Fruit fly (Drosophila melanogaster) whole organism, embryonic: ENCODE data around the gene EMC6.

ENCODE experiments used
- Antp ChIP-seq: fragments of 200-800 bp; sonication (Bioruptor generic); optimal IDR thresholded peaks from 3 replicates; lab custom pipeline; 2016; ENCODE audit warnings: missing biosample characterization, missing genetic modification characterization
- Atf6 ChIP-seq: fragments of 200-800 bp; sonication (Bioruptor generic); IDR thresholded peaks from 2 replicates; pipeline ENCODE4 v1.3.6; 2022; ENCODE audit warnings: missing biosample characterization, missing genetic modification characterization
- CG10147 ChIP-seq: fragments of 200-800 bp; sonication (Bioruptor generic); optimal IDR thresholded peaks from 2 replicates; lab custom pipeline; 2019; ENCODE audit warnings: missing biosample characterization, mild to moderate bottlenecking, missing genetic modification characterization, moderate library complexity
- CG10209 ChIP-seq: fragments of 200-800 bp; sonication (Bioruptor generic); optimal IDR thresholded peaks from 3 replicates; lab custom pipeline; 2017; ENCODE audit warnings: missing biosample characterization, mild to moderate bottlenecking, missing genetic modification characterization, missing genetic modification reagents
- CG11504 ChIP-seq: fragments of 200-800 bp; sonication (Bioruptor generic); optimal IDR thresholded peaks from 3 replicates; lab custom pipeline; 2019; ENCODE audit warnings: missing biosample characterization, mild to moderate bottlenecking, missing genetic modification characterization, moderate library complexity
- CG12744 ChIP-seq: fragments of 200-800 bp; sonication (Bioruptor generic); optimal IDR thresholded peaks from 2 replicates; lab custom pipeline; 2016; ENCODE audit warnings: missing biosample characterization, missing genetic modification characterization
- CG1602 ChIP-seq: fragments of 200-800 bp; sonication (Bioruptor generic); optimal IDR thresholded peaks from 3 replicates; lab custom pipeline; 2016; ENCODE audit warnings: missing biosample characterization, missing genetic modification characterization
- CG17186 ChIP-seq: fragments of 200-800 bp; sonication (Bioruptor generic); optimal IDR thresholded peaks from 3 replicates; lab custom pipeline; 2017; ENCODE audit warnings: missing biosample characterization, missing genetic modification reagents, missing genetic modification characterization
- CG17802 ChIP-seq: fragments of 200-800 bp; sonication (Bioruptor generic); optimal IDR thresholded peaks from 2 replicates; lab custom pipeline; 2018; ENCODE audit warnings: missing biosample characterization, mild to moderate bottlenecking, missing genetic modification characterization, moderate library complexity
- CG18764 ChIP-seq: fragments of 200-800 bp; sonication (Bioruptor generic); optimal IDR thresholded peaks from 3 replicates; lab custom pipeline; 2016; ENCODE audit warnings: missing biosample characterization, missing genetic modification characterization
- CG3065 ChIP-seq: fragments of 200-800 bp; sonication (Bioruptor generic); optimal IDR thresholded peaks from 2 replicates; lab custom pipeline; 2016; ENCODE audit warnings: missing biosample characterization, missing genetic modification characterization
- CG42726 ChIP-seq: fragments of 200-800 bp; sonication (Bioruptor generic); IDR thresholded peaks from 2 replicates; pipeline ENCODE4 v1.3.6; 2022; ENCODE audit warnings: missing biosample characterization, missing genetic modification characterization; ENCODE audit not compliant: partially characterized antibody
- CG4424 ChIP-seq: fragments of 200-800 bp; sonication (Bioruptor generic); optimal IDR thresholded peaks from 3 replicates; lab custom pipeline; 2016; ENCODE audit warnings: missing biosample characterization, missing genetic modification characterization
- CG6175 ChIP-seq: fragments of 200-800 bp; sonication (Bioruptor generic); IDR thresholded peaks from 3 replicates; pipeline ENCODE4 v1.3.6; 2022; ENCODE audit warnings: missing biosample characterization, missing genetic modification characterization
- CG6254 ChIP-seq: fragments of 200-800 bp; sonication (Bioruptor generic); optimal IDR thresholded peaks from 3 replicates; lab custom pipeline; 2017; ENCODE audit warnings: mild to moderate bottlenecking, missing biosample characterization, missing genetic modification reagents, missing genetic modification characterization
- CG6791 ChIP-seq: fragments of 200-800 bp; sonication (Bioruptor generic); IDR thresholded peaks from 3 replicates; pipeline ENCODE4 v1.3.6; 2022; ENCODE audit warnings: missing biosample characterization, missing genetic modification characterization; ENCODE audit not compliant: partially characterized antibody
- CG6813 ChIP-seq: fragments of 200-800 bp; sonication (Bioruptor generic); optimal IDR thresholded peaks from 2 replicates; lab custom pipeline; 2017; ENCODE audit warnings: missing biosample characterization, missing genetic modification characterization, mild to moderate bottlenecking, moderate library complexity, missing genetic modification reagents
- CG6854 ChIP-seq: fragments of 200-800 bp; sonication (Bioruptor generic); optimal IDR thresholded peaks from 3 replicates; lab custom pipeline; 2017; ENCODE audit warnings: missing biosample characterization, mild to moderate bottlenecking, missing genetic modification characterization
- CG7372 ChIP-seq: fragments of 200-800 bp; sonication (Bioruptor generic); IDR thresholded peaks from 2 replicates; pipeline ENCODE4 v1.3.6; 2022; ENCODE audit warnings: missing biosample characterization, missing genetic modification characterization
- CG7556 ChIP-seq: fragments of 200-800 bp; sonication (Bioruptor generic); optimal IDR thresholded peaks from 2 replicates; lab custom pipeline; 2017; ENCODE audit warnings: missing biosample characterization, mild to moderate bottlenecking, missing genetic modification characterization
- CG8924 ChIP-seq: fragments of 200-800 bp; optimal IDR thresholded peaks from 3 replicates; lab custom pipeline; 2019; ENCODE audit warnings: missing biosample characterization, mild to moderate bottlenecking, missing genetic modification characterization, moderate library complexity
- CG9817 ChIP-seq: fragments of 200-800 bp; sonication (Bioruptor generic); optimal IDR thresholded peaks from 2 replicates; lab custom pipeline; 2018; ENCODE audit warnings: missing biosample characterization, mild to moderate bottlenecking, missing genetic modification characterization, moderate library complexity
- CkIIα-i1 ChIP-seq: fragments of 200-800 bp; sonication (Bioruptor generic); IDR thresholded peaks from 2 replicates; pipeline ENCODE4 v1.3.6; 2022; ENCODE audit warnings: missing biosample characterization, missing genetic modification characterization
- D ChIP-seq, 2 experiments: fragments of 200-800 bp in 1 of 2; fragments of >200 bp in 1 of 2; sonication (Bioruptor generic) in 1 of 2; optimal IDR thresholded peaks; 2 replicates in 1 of 2; 3 replicates in 1 of 2; lab custom pipeline; 2017; ENCODE audit warnings: mild to moderate bottlenecking in 1 of 2, missing biosample characterization in 1 of 2, missing genetic modification characterization in 1 of 2, missing genetic modification reagents in 1 of 2
- Dfd ChIP-seq, 2 experiments: fragments of >200 bp; optimal IDR thresholded peaks; 2 replicates each; lab custom pipeline; 2017; ENCODE audit warnings: missing biosample characterization in 2 of 2, missing genetic modification characterization in 2 of 2
- Dip3 ChIP-seq: fragments of 200-800 bp; sonication (Bioruptor generic); optimal IDR thresholded peaks from 3 replicates; lab custom pipeline; 2016; ENCODE audit warnings: missing biosample characterization, missing genetic modification characterization
- E2f2 ChIP-seq: fragments of 200-800 bp; sonication (Bioruptor generic); IDR thresholded peaks from 2 replicates; pipeline ENCODE4 v1.3.6; 2022; ENCODE audit warnings: missing biosample characterization, missing genetic modification characterization
- Hey ChIP-seq: fragments of 200-800 bp; sonication (Bioruptor generic); optimal IDR thresholded peaks from 3 replicates; lab custom pipeline; 2018; ENCODE audit warnings: missing biosample characterization, mild to moderate bottlenecking, missing genetic modification characterization
- Hr39 ChIP-seq: fragments of >200 bp; optimal IDR thresholded peaks from 2 replicates; lab custom pipeline; 2017
- Hr78 ChIP-seq, 2 experiments: fragments of 200-800 bp in 1 of 2; fragments of >200 bp in 1 of 2; sonication (Bioruptor generic) in 1 of 2; optimal IDR thresholded peaks; 2 replicates each; lab custom pipeline; 2017 to 2019; ENCODE audit warnings: missing biosample characterization in 2 of 2, missing genetic modification characterization in 2 of 2, mild to moderate bottlenecking in 1 of 2, moderate library complexity in 1 of 2
- MTF-1 ChIP-seq: fragments of 200-800 bp; sonication (Bioruptor generic); optimal IDR thresholded peaks from 2 replicates; lab custom pipeline; 2018; ENCODE audit warnings: missing biosample characterization, mild to moderate bottlenecking, missing genetic modification characterization, borderline replicate concordance
- Myb ChIP-seq: fragments of 200-800 bp; sonication (Bioruptor generic); optimal IDR thresholded peaks from 2 replicates; lab custom pipeline; 2016; ENCODE audit warnings: missing biosample characterization, missing genetic modification characterization
- Oli ChIP-seq: fragments of 200-800 bp; sonication (Bioruptor generic); optimal IDR thresholded peaks from 2 replicates; lab custom pipeline; 2018; ENCODE audit warnings: missing biosample characterization, mild to moderate bottlenecking, missing genetic modification characterization, moderate library complexity
- Sox100B ChIP-seq: fragments of 200-800 bp; sonication (Bioruptor generic); optimal IDR thresholded peaks from 3 replicates; lab custom pipeline; 2018; ENCODE audit warnings: missing biosample characterization, mild to moderate bottlenecking, missing genetic modification characterization
- Usf ChIP-seq: fragments of 200-800 bp; sonication (Bioruptor generic); optimal IDR thresholded peaks from 2 replicates; lab custom pipeline; 2017; ENCODE audit warnings: missing genotype, missing biosample characterization, missing genetic modification characterization
- ab ChIP-seq: fragments of 200-800 bp; sonication (Bioruptor generic); optimal IDR thresholded peaks from 2 replicates; lab custom pipeline; 2016; ENCODE audit warnings: missing biosample characterization, missing genetic modification characterization
- aop ChIP-seq: fragments of 200-800 bp; sonication (Bioruptor generic); IDR thresholded peaks from 2 replicates; pipeline ENCODE4 v1.3.6; 2022; ENCODE audit warnings: missing biosample characterization, missing genetic modification characterization
- ash1 ChIP-seq: fragments of 200-800 bp; sonication (Bioruptor generic); optimal IDR thresholded peaks from 2 replicates; lab custom pipeline; 2018; ENCODE audit warnings: missing biosample characterization, mild to moderate bottlenecking, missing genetic modification characterization
- br ChIP-seq: fragments of >200 bp; optimal IDR thresholded peaks from 2 replicates; lab custom pipeline; 2017
- cg ChIP-seq: fragments of 200-800 bp; sonication (Bioruptor generic); optimal IDR thresholded peaks from 3 replicates; lab custom pipeline; 2019; ENCODE audit warnings: missing biosample characterization, mild to moderate bottlenecking, missing genetic modification characterization, moderate library complexity
- esg ChIP-seq: fragments of 200-800 bp; sonication (Bioruptor generic); conservative IDR thresholded peaks from 2 replicates; pipeline ENCODE4 v1.3.6; 2022; ENCODE audit warnings: missing biosample characterization, missing genetic modification characterization
- gsb-n ChIP-seq: fragments of 200-800 bp; sonication (Bioruptor generic); optimal IDR thresholded peaks from 3 replicates; lab custom pipeline; 2018; ENCODE audit warnings: missing biosample characterization, mild to moderate bottlenecking, missing genetic modification characterization
- hb ChIP-seq: fragments of 200-800 bp; sonication (Bioruptor generic); IDR thresholded peaks from 3 replicates; pipeline ENCODE4 v1.3.6; 2022; ENCODE audit warnings: missing biosample characterization, missing genetic modification characterization; ENCODE audit not compliant: partially characterized antibody
- jumu ChIP-seq: fragments of 200-800 bp; sonication (Bioruptor generic); optimal IDR thresholded peaks from 3 replicates; lab custom pipeline; 2016; ENCODE audit warnings: missing biosample characterization, missing genetic modification characterization
- lbe ChIP-seq: fragments of 200-800 bp; sonication (Bioruptor generic); optimal IDR thresholded peaks from 2 replicates; lab custom pipeline; 2016; ENCODE audit warnings: missing biosample characterization, mild to moderate bottlenecking, missing genetic modification characterization
- psq ChIP-seq: fragments of 200-800 bp; sonication (Bioruptor generic); optimal IDR thresholded peaks from 2 replicates; lab custom pipeline; 2017; ENCODE audit warnings: missing biosample characterization, missing genetic modification characterization
- repo ChIP-seq: fragments of 200-800 bp; sonication (Bioruptor generic); optimal IDR thresholded peaks from 2 replicates; lab custom pipeline; 2016; ENCODE audit warnings: missing biosample characterization, missing genetic modification characterization
- sim ChIP-seq: fragments of 200-800 bp; sonication (Bioruptor generic); IDR thresholded peaks from 2 replicates; pipeline ENCODE4 v1.3.6; 2022; ENCODE audit warnings: missing biosample characterization, missing genetic modification characterization
- tgo ChIP-seq: fragments of 200-800 bp; sonication (Bioruptor generic); IDR thresholded peaks from 3 replicates; pipeline ENCODE4 v1.3.6; 2022; ENCODE audit warnings: missing biosample characterization, missing genetic modification characterization
- tup ChIP-seq: fragments of 200-800 bp; sonication (Bioruptor generic); optimal IDR thresholded peaks from 2 replicates; lab custom pipeline; 2016; ENCODE audit warnings: missing biosample characterization, mild to moderate bottlenecking, missing genetic modification characterization, moderate library complexity
- wek ChIP-seq: fragments of 200-800 bp; sonication (Bioruptor generic); optimal IDR thresholded peaks from 3 replicates; lab custom pipeline; 2018; ENCODE audit warnings: missing biosample characterization, mild to moderate bottlenecking, missing genetic modification characterization, moderate library complexity

EMC6 gene

DNA sequence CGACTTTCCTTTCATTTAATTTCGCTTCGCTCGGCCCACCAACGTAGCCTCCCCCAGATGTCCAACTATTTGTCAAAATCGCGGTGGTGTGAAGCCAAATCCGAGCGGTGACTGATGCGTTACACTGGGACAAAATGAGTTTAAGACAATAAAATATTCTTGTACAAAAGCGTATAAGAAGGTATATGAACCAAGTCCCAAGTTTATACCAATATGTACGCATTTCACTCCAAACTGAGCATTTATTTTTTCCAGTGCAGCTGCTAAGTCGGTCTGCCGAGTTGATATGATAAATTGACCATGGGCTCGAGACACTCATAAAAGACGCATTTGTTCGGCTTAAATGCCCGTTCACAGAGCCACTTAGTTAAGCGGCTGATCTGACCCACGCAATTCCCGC lies 20.1 kb downstream of the EMC6 start (continued):
- peak; percentile 32 for TF ChIP-seq CG9817 (tag; lab: Kevin White, UChicago)
- no peak for TF ChIP-seq ash1 (GFP tag; lab: Kevin White, UChicago)
- TF ChIP-seq CG12744 (GFP tag; lab: Kevin White, UChicago) = no peak
- TF ChIP-seq Hr78 (GFP tag; optimal IDR thresholded peaks at IDR 0.05; lab: Kevin White, UChicago) = no peak
- peak; percentile 23 for TF ChIP-seq Antp (GFP tag; lab: Kevin White, UChicago)
- peak; percentile 72 for TF ChIP-seq tgo
- peak; percentile 75 for TF ChIP-seq CG11504
- no peak for TF ChIP-seq jumu
- no peak for TF ChIP-seq Hey (tag; lab: Kevin White, UChicago)
- TF ChIP-seq Dfd (GFP tag; optimal IDR thresholded peaks at IDR 0.05; lab: Kevin White, UChicago) = no peak
- TF ChIP-seq Dip3 (GFP tag; lab: Kevin White, UChicago) = no peak
- TF ChIP-seq repo (GFP tag; lab: Kevin White, UChicago) = peak; percentile 45
- TF ChIP-seq Sox100B (GFP tag; lab: Kevin White, UChicago) = no peak
- no peak for TF ChIP-seq lbe (GFP tag; lab: Kevin White, UChicago)
- TF ChIP-seq psq = no peak
- TF ChIP-seq CG10209 (GFP tag; lab: Kevin White, UChicago) = peak; percentile 47
- TF ChIP-seq aop (GFP tag; lab: Robert Waterston, UW) = no peak
- TF ChIP-seq hb (GFP tag; lab: Robert Waterston, UW) = no peak
- peak; percentile 58 for TF ChIP-seq CG4424 (GFP tag; lab: Kevin White, UChicago)
- TF ChIP-seq CG8924 (tag; lab: Kevin White, UChicago) = peak; percentile 35
- 0 out of 2 replicates have a peak, but pooled peaks have one; percentile 26 for TF ChIP-seq sim (GFP tag; lab: Robert Waterston, UW)
- no peak for TF ChIP-seq br
- TF ChIP-seq CG7372 = no peak
- no peak for TF ChIP-seq Atf6 (GFP tag; lab: Robert Waterston, UW)
- TF ChIP-seq CG6813 (GFP tag; lab: Kevin White, UChicago) = peak; percentile 29
- no peak for TF ChIP-seq ab
- no peak for TF ChIP-seq CG10147 (GFP tag; lab: Kevin White, UChicago)
- TF ChIP-seq CG7556 (GFP tag; lab: Kevin White, UChicago) = no peak
- TF ChIP-seq cg (GFP tag; lab: Kevin White, UChicago) = no peak
- peak; percentile 37 for TF ChIP-seq CG1602 (GFP tag; lab: Kevin White, UChicago)
- TF ChIP-seq D (optimal IDR thresholded peaks at IDR 0.05; lab: Kevin White, UChicago) = no peak
- peak; percentile 45 for TF ChIP-seq D (GFP tag; optimal IDR thresholded peaks at IDR 0.05; lab: Kevin White, UChicago)
- TF ChIP-seq tup (GFP tag; lab: Kevin White, UChicago) = no peak
- TF ChIP-seq wek (GFP tag; lab: Kevin White, UChicago) = no peak
- no peak for TF ChIP-seq CG42726 (GFP tag; lab: Robert Waterston, UW)
- TF ChIP-seq CG3065 (GFP tag; lab: Kevin White, UChicago) = no peak
- no peak for TF ChIP-seq CG17186
- TF ChIP-seq CG17802 (tag; lab: Kevin White, UChicago) = no peak
- peak; percentile 46 for TF ChIP-seq gsb-n (tag; lab: Kevin White, UChicago)
- TF ChIP-seq CG18764 = peak; percentile 37
- TF ChIP-seq MTF-1 = peak; percentile 8
- TF ChIP-seq Hr39 (lab: Kevin White, UChicago) = no peak
- TF ChIP-seq CG6175 = no peak
- TF ChIP-seq E2f2 (GFP tag; lab: Robert Waterston, UW) = peak; percentile 16; the same call in 1 of the 2 replicates
- TF ChIP-seq CkIIα-i1 (GFP tag; lab: Robert Waterston, UW) = no peak
- no peak for TF ChIP-seq CG6791 (GFP tag; lab: Robert Waterston, UW)
- no peak for TF ChIP-seq Usf (GFP tag; lab: Kevin White, UChicago)
- no peak for TF ChIP-seq Myb (GFP tag; lab: Kevin White, UChicago)
- TF ChIP-seq esg (GFP tag; lab: Robert Waterston, UW) = no peak
- no peak for TF ChIP-seq CG6854 (GFP tag; lab: Kevin White, UChicago)
- no peak for TF ChIP-seq CG6254
- peak; percentile 69 for TF ChIP-seq Oli
